Worm (Caenorhabditis elegans): Measurements from ENCODE around the gene oct-2.

DNA sequence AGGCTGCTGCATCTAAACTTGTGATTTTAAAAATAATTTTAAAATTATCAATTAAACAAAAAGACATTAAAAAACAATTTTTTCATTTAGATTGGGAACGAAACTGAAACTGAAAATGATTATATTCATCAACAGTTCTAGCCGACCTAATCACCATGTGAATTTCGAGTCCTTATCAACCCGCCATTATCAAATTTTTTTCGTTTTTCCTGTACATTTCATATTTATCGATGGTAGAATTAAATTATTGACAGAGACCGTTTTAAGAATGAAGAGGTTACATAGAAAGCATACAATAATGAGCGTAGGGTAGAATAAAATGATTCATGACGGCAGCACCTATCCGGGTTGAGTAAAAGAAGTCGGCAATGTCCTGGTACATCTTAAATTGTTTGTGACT, 22.0 kb upstream of the oct-2 start, which contains the start of gene asm-2:
- TF ChIP-seq fkh-6 (tag; optimal IDR thresholded peaks at IDR 0.05) (no peak), che-1 (tag; optimal IDR thresholded peaks at IDR 0.05) (no peak), pha-4 (tag; optimal IDR thresholded peaks at IDR 0.05) (no peak), pqm-1 (tag; optimal IDR thresholded peaks at IDR 0.05) (no peak)

All from whole organism, late embryonic.